Worm (Caenorhabditis elegans) whole organism, L4 larva: ENCODE data around the gene npr-26.

ENCODE experiments used
- aha-1 ChIP-seq: fragments of 150-350 bp; peaks from one replicate; lab custom pipeline; 2014; ENCODE audit warnings: missing biosample characterization, missing genetic modification characterization
- egl-27 ChIP-seq: sonication (generic microtip); optimal IDR thresholded peaks from 3 replicates; lab custom pipeline; 2017; ENCODE audit warnings: missing biosample characterization, missing genetic modification reagents, missing genetic modification characterization
- nhr-10 ChIP-seq: fragments of 150-350 bp; optimal IDR thresholded peaks from 2 replicates; lab custom pipeline; 2014; ENCODE audit warnings: missing biosample characterization, missing genetic modification characterization
- pqm-1 ChIP-seq: sonication (generic microtip); optimal IDR thresholded peaks from 2 replicates; lab custom pipeline; 2017; ENCODE audit warnings: missing biosample characterization, missing genetic modification characterization

DNA sequence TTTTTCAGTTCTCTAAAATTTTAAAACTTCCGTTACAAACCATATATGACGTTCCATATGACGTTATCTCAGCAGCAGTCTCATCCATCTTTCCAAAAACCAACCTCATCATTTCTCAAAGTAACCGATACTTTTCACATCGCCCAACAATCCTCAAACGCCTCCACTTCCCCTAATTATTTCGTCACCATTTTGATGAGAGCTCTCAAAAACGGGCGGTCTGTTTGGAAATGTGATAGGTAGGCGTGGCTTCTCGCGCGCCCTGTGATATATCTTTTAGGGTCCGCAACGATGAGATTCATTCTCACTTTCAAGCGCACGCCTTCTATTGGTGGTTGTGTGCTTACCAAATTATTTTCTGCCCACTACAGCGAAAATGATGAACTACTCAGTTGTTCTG, 49.3 kb downstream of the npr-26 start, which contains the start of gene trh-1:
- no peak for TF ChIP-seq egl-27 (tag; lab: Kevin White, UChicago)
- TF ChIP-seq nhr-10 (tag; lab: Kevin White, UChicago): no peak
- no peak for TF ChIP-seq pqm-1
- no peak for TF ChIP-seq aha-1 (tag; lab: Kevin White, UChicago)
